Fruit fly (Drosophila melanogaster): Measurements from ENCODE around the gene Paip2.

The Paip2 gene

dm6 chr3R:12998234-12998591, 17.6 kb downstream of the Paip2 start:
- TF ChIP-seq CG8632 (GFP tag; optimal IDR thresholded peaks at IDR 0.05) (no peak), CG6792 (GFP tag; optimal IDR thresholded peaks at IDR 0.05) (no peak), CG6854 (GFP tag; optimal IDR thresholded peaks at IDR 0.05) (peak; percentile 42)

- no peak for TF ChIP-seq CG6808 (GFP tag; optimal IDR thresholded peaks at IDR 0.05)
- TF ChIP-seq esn (GFP tag; optimal IDR thresholded peaks at IDR 0.05): no peak
- TF ChIP-seq CG11294 (GFP tag; IDR thresholded peaks at IDR 0.05): no peak
- TF ChIP-seq OdsH (GFP tag; optimal IDR thresholded peaks at IDR 0.05): no peak
- no peak for TF ChIP-seq CG15336 (GFP tag; IDR thresholded peaks at IDR 0.05)
- no peak for TF ChIP-seq Sox15 (GFP tag; optimal IDR thresholded peaks at IDR 0.05)
- no peak for TF ChIP-seq CG4318 (GFP tag; optimal IDR thresholded peaks at IDR 0.05)
- no peak for TF ChIP-seq CG9139 (GFP tag; optimal IDR thresholded peaks at IDR 0.05)
- no peak for TF ChIP-seq CG34406 (GFP tag; optimal IDR thresholded peaks at IDR 0.05)
These were observed 29.0 kb downstream of the Paip2 start, which contains the start of gene CG11656 for dm6 chr3R:13009595-13009994. TSS of gene CG11656 (plus strand) at chr3R:13009895.

- TF ChIP-seq CG8319 (GFP tag; optimal IDR thresholded peaks at IDR 0.05) (peak; percentile 21), eg (GFP tag; IDR thresholded peaks at IDR 0.05) (no peak; the same call in 2 of the 3 replicates), OdsH (GFP tag; optimal IDR thresholded peaks at IDR 0.05) (no peak), Eip78C (GFP tag) (peak; percentile 31), CG11294 (GFP tag; IDR thresholded peaks at IDR 0.05) (no peak), CG6163 (GFP tag; IDR thresholded peaks at IDR 0.05) (peak; percentile 50; the same call in 1 of the 3 replicates), CG8119 (GFP tag; IDR thresholded peaks at IDR 0.05) (0 out of 3 replicates have a peak, but pooled peaks have one; percentile 28), CG15336 (GFP tag; IDR thresholded peaks at IDR 0.05) (0 out of 2 replicates have a peak, but pooled peaks have one; percentile 17), CG6854 (GFP tag; optimal IDR thresholded peaks at IDR 0.05) (peak; percentile 2), Sox14 (GFP tag; optimal IDR thresholded peaks at IDR 0.05) (peak; percentile 87), Sox102F (GFP tag; optimal IDR thresholded peaks at IDR 0.05) (no peak), CG6792 (GFP tag; optimal IDR thresholded peaks at IDR 0.05) (no peak), dac (GFP tag; optimal IDR thresholded peaks at IDR 0.05) (no peak), vri (GFP tag; optimal IDR thresholded peaks at IDR 0.05) (peak; percentile 73), CG11762 (GFP tag; optimal IDR thresholded peaks at IDR 0.05; ENCODE audit: insufficient read depth) (no peak)
These were observed 30.5 kb downstream of the Paip2 start, which contains the start of gene CG8031 for dm6 chr3R:13010905-13011620. TSS of gene CG8031 (minus strand) at chr3R:13011310.

dm6 chr3R:13011621-13011963, 31.0 kb downstream of the Paip2 start, which contains the start of gene CtBP:
TSS of gene CtBP (plus strand) at chr3R:13011649.
- TF ChIP-seq esn (GFP tag; optimal IDR thresholded peaks at IDR 0.05) (no peak), Sox14 (GFP tag; optimal IDR thresholded peaks at IDR 0.05) (no peak), Sox15 (GFP tag; optimal IDR thresholded peaks at IDR 0.05) (no peak), CG6854 (GFP tag; optimal IDR thresholded peaks at IDR 0.05) (peak; percentile 40), ss (GFP tag; optimal IDR thresholded peaks at IDR 0.05) (peak in 1 of 2 experiments; percentile 31), Hr39 (GFP tag; optimal IDR thresholded peaks at IDR 0.05) (no peak), fd85E (GFP tag; optimal IDR thresholded peaks at IDR 0.05) (no peak), CG16779 (tag; optimal IDR thresholded peaks at IDR 0.05) (peak; percentile 15), Met (GFP tag; optimal IDR thresholded peaks at IDR 0.05) (no peak), Ets21C (GFP tag; optimal IDR thresholded peaks at IDR 0.05) (no peak), CG32006 (GFP tag; optimal IDR thresholded peaks at IDR 0.05) (no peak), spab (GFP tag; optimal IDR thresholded peaks at IDR 0.05) (no peak), Smox (GFP tag; optimal IDR thresholded peaks at IDR 0.05) (no peak), CG11902 (GFP tag; optimal IDR thresholded peaks at IDR 0.05) (no peak), fkh (GFP tag; optimal IDR thresholded peaks at IDR 0.05) (no peak), CG8632 (GFP tag; optimal IDR thresholded peaks at IDR 0.05) (no peak), acj6 (GFP tag; optimal IDR thresholded peaks at IDR 0.05) (no peak), CG10631 (GFP tag; optimal IDR thresholded peaks at IDR 0.05) (no peak), lz (GFP tag; optimal IDR thresholded peaks at IDR 0.05) (no peak), CG8319 (GFP tag; optimal IDR thresholded peaks at IDR 0.05) (no peak), Eip78C (GFP tag) (no peak), Eip93F (GFP tag; optimal IDR thresholded peaks at IDR 0.05) (no peak), CG1621 (tag; optimal IDR thresholded peaks at IDR 0.05) (peak; percentile 92), vri (GFP tag; optimal IDR thresholded peaks at IDR 0.05) (no peak), CG15336 (GFP tag; IDR thresholded peaks at IDR 0.05) (no peak), Gug (GFP tag; IDR thresholded peaks at IDR 0.05) (no peak), CG6276 (GFP tag; optimal IDR thresholded peaks at IDR 0.05) (no peak), CG6163 (GFP tag; IDR thresholded peaks at IDR 0.05) (no peak), CG4318 (GFP tag; optimal IDR thresholded peaks at IDR 0.05) (no peak), cyc (GFP tag; optimal IDR thresholded peaks at IDR 0.05) (no peak), topi (GFP tag; optimal IDR thresholded peaks at IDR 0.05) (no peak), CG6792 (GFP tag; optimal IDR thresholded peaks at IDR 0.05) (no peak), CG8119 (GFP tag; IDR thresholded peaks at IDR 0.05) (0 out of 3 replicates have a peak, but pooled peaks have one; percentile 26), Sox102F (GFP tag; optimal IDR thresholded peaks at IDR 0.05) (no peak)

Data from whole organism, prepupa.